Worm (Caenorhabditis elegans) whole organism, late embryonic: Measurements from ENCODE around the gene atp-2.
A peak's percentile ranks its signal among the peaks of the same experiment; 100 is the strongest.

Experiments
- C08G9.2 ChIP-seq: sonication (generic microtip); optimal IDR thresholded peaks from 2 replicates; lab custom pipeline; 2016; ENCODE audit warnings: mild to moderate bottlenecking, missing genetic modification characterization, moderate library complexity, missing compliant biosample characterization
- ama-1 ChIP-seq: fragments of 150-350 bp; optimal IDR thresholded peaks from 2 replicates; lab custom pipeline; 2014
- ceh-14 ChIP-seq: sonication (generic microtip); optimal IDR thresholded peaks from 2 replicates; lab custom pipeline; 2016; ENCODE audit warnings: missing genotype, missing genetic modification characterization, missing compliant biosample characterization
- ceh-18 ChIP-seq: sonication (generic microtip); optimal IDR thresholded peaks from 2 replicates; lab custom pipeline; 2016; ENCODE audit warnings: missing genetic modification characterization, missing compliant biosample characterization
- ceh-19 ChIP-seq: fragments of 200-800 bp; sonication (Bioruptor generic); optimal IDR thresholded peaks from 2 replicates; lab custom pipeline; 2018; ENCODE audit warnings: mild to moderate bottlenecking, missing genetic modification characterization, missing compliant biosample characterization
- ceh-2 ChIP-seq: sonication (generic microtip); optimal IDR thresholded peaks from 2 replicates; lab custom pipeline; 2016; ENCODE audit warnings: missing genotype, missing genetic modification characterization, missing compliant biosample characterization
- ceh-22 ChIP-seq: sonication (generic microtip); optimal IDR thresholded peaks from 2 replicates; lab custom pipeline; 2017; ENCODE audit warnings: missing biosample characterization, missing genetic modification characterization
- ceh-34 ChIP-seq: sonication (generic microtip); optimal IDR thresholded peaks from 2 replicates; lab custom pipeline; 2016; ENCODE audit warnings: mild to moderate bottlenecking, missing genetic modification characterization, missing compliant biosample characterization
- ceh-45 ChIP-seq: fragments of 200-800 bp; sonication (Bioruptor generic); IDR thresholded peaks from 2 replicates; pipeline ENCODE4 v1.3.6; 2022; ENCODE audit warnings: missing genetic modification reagents, missing genetic modification characterization, missing compliant biosample characterization
- ceh-48 ChIP-seq: sonication (generic microtip); optimal IDR thresholded peaks from 2 replicates; lab custom pipeline; 2016; ENCODE audit warnings: missing genetic modification characterization, inconsistent platforms, missing compliant biosample characterization
- ceh-6 ChIP-seq: fragments of 200-800 bp; sonication (Bioruptor generic); optimal IDR thresholded peaks from 2 replicates; lab custom pipeline; 2018; ENCODE audit warnings: mild to moderate bottlenecking, missing genetic modification characterization, missing compliant biosample characterization
- ceh-9 ChIP-seq: sonication (generic microtip); optimal IDR thresholded peaks from 2 replicates; lab custom pipeline; 2016; ENCODE audit warnings: mild to moderate bottlenecking, missing genetic modification characterization, inconsistent platforms, missing compliant biosample characterization
- che-1 ChIP-seq: sonication (generic microtip); optimal IDR thresholded peaks from 2 replicates; lab custom pipeline; 2016; ENCODE audit warnings: mild to moderate bottlenecking, missing genetic modification characterization, missing compliant biosample characterization
- dve-1 ChIP-seq: sonication (generic microtip); optimal IDR thresholded peaks from 2 replicates; lab custom pipeline; 2017; ENCODE audit warnings: antibody characterized with exemption, mild to moderate bottlenecking, missing genetic modification characterization, missing compliant biosample characterization
- elt-2 ChIP-seq: sonication (generic microtip); optimal IDR thresholded peaks from 2 replicates; lab custom pipeline; 2016; ENCODE audit warnings: missing genetic modification reagents, missing genetic modification characterization, missing compliant biosample characterization
- elt-4 ChIP-seq: sonication (generic microtip); optimal IDR thresholded peaks from 2 replicates; lab custom pipeline; 2016; ENCODE audit warnings: missing genetic modification characterization, missing compliant biosample characterization
- ets-4 ChIP-seq: sonication (generic microtip); optimal IDR thresholded peaks from 2 replicates; lab custom pipeline; 2016; ENCODE audit warnings: missing genetic modification characterization, missing compliant biosample characterization
- fkh-6 ChIP-seq: sonication (generic microtip); optimal IDR thresholded peaks from 2 replicates; lab custom pipeline; 2016; ENCODE audit warnings: missing genetic modification characterization, missing compliant biosample characterization
- hlh-30 ChIP-seq: sonication (generic microtip); optimal IDR thresholded peaks from 2 replicates; lab custom pipeline; 2017; ENCODE audit warnings: antibody characterized with exemption, missing genetic modification characterization, missing compliant biosample characterization; ENCODE audit not compliant: insufficient read depth
- hlh-8 ChIP-seq: sonication (generic microtip); optimal IDR thresholded peaks from 2 replicates; lab custom pipeline; 2016; ENCODE audit warnings: missing genotype, missing genetic modification characterization, missing compliant biosample characterization
- madf-2 ChIP-seq: sonication (generic microtip); optimal IDR thresholded peaks from 2 replicates; lab custom pipeline; 2017; ENCODE audit warnings: missing genetic modification characterization, missing compliant biosample characterization
- mec-3 ChIP-seq: sonication (generic microtip); optimal IDR thresholded peaks from 2 replicates; lab custom pipeline; 2016; ENCODE audit warnings: borderline replicate concordance, missing genetic modification characterization, missing compliant biosample characterization
- odd-2 ChIP-seq: sonication (generic microtip); optimal IDR thresholded peaks from 2 replicates; lab custom pipeline; 2017; ENCODE audit warnings: antibody characterized with exemption, mild to moderate bottlenecking, missing genetic modification characterization, missing compliant biosample characterization
- pag-3 ChIP-seq: sonication (generic microtip); optimal IDR thresholded peaks from 2 replicates; lab custom pipeline; 2016; ENCODE audit warnings: missing compliant biosample characterization, missing genetic modification characterization, borderline replicate concordance
- pat-9 ChIP-seq: fragments of 200-800 bp; sonication (Bioruptor generic); optimal IDR thresholded peaks from 2 replicates; lab custom pipeline; 2018; ENCODE audit warnings: mild to moderate bottlenecking, missing genetic modification characterization, moderate library complexity, missing compliant biosample characterization
- pha-2 ChIP-seq: sonication (generic microtip); optimal IDR thresholded peaks from 2 replicates; lab custom pipeline; 2017; ENCODE audit warnings: mild to moderate bottlenecking, missing genetic modification characterization, missing compliant biosample characterization
- pqm-1 ChIP-seq: sonication (generic microtip); optimal IDR thresholded peaks from 2 replicates; lab custom pipeline; 2016; ENCODE audit warnings: missing genetic modification characterization, missing compliant biosample characterization
- pros-1 ChIP-seq: fragments of 150-350 bp; optimal IDR thresholded peaks from 2 replicates; lab custom pipeline; 2014; ENCODE audit warnings: missing biosample characterization, missing genetic modification reagents, missing genetic modification characterization
- ref-2 ChIP-seq: sonication (generic microtip); optimal IDR thresholded peaks from 2 replicates; lab custom pipeline; 2016; ENCODE audit warnings: missing genetic modification characterization, missing compliant biosample characterization
- rnt-1 ChIP-seq: sonication (generic microtip); optimal IDR thresholded peaks from 2 replicates; lab custom pipeline; 2016; ENCODE audit warnings: missing genetic modification characterization, missing compliant biosample characterization
- sdc-2 ChIP-seq: sonication (generic microtip); optimal IDR thresholded peaks from 2 replicates; lab custom pipeline; 2016; ENCODE audit warnings: missing genotype, missing genetic modification characterization, missing compliant biosample characterization
- tbx-2 ChIP-seq: sonication (generic microtip); optimal IDR thresholded peaks from 2 replicates; lab custom pipeline; 2016; ENCODE audit warnings: missing genetic modification characterization, missing compliant biosample characterization
- unc-86 ChIP-seq: sonication (generic microtip); optimal IDR thresholded peaks from 2 replicates; lab custom pipeline; 2016; ENCODE audit warnings: missing genetic modification characterization, missing compliant biosample characterization
- zip-5 ChIP-seq: sonication (generic microtip); optimal IDR thresholded peaks from 2 replicates; lab custom pipeline; 2016; ENCODE audit warnings: missing genetic modification characterization, missing compliant biosample characterization

Gene atp-2

DNA sequence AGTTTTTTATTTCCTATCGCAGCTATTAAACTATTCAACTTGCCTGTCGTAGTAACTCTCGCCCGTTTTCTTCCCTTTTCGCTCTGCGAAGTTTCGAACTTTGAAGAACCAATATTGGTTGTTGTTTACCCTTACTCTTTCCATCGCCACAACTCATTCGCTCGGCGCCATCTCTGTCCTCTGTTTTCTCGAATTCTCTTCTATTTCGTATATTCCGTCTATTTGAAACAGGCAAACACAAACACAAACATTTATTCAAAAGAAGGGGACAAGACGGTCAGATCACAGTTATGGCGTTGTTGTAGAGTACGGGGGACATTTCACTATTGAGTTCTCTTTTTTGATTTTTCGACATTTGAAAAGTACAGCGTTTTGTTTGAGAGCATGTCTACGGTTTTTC lies 5.4 kb upstream of the atp-2 start:
- TF ChIP-seq rnt-1 (tag; lab: Kevin White, UChicago) (no peak), madf-2 (tag; lab: Kevin White, UChicago) (no peak), zip-5 (no peak)

DNA sequence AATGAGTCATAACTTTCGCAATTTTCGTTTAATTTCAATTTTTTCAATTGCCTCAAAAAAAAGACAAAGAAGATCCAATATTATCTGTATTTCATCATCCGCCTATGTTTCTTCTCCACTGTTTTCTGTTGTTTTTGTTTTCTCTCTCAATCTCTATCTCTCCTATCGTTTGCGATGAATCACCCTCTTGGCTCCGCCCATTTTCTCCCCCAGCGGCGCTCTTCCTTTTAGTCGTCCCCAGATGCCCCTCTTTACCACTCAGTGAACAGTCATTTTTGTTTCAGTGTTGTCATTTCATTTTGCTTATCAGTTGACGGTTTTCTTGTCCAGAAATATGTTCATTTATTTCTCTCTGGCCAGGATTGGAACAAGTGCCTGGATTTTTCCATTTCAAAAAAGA lies 3.3 kb upstream of the atp-2 start:
- no peak for TF ChIP-seq ceh-6 (GFP tag; lab: Kevin White, UChicago)
- no peak for TF ChIP-seq ceh-45 (GFP tag; lab: Robert Waterston, UW)
- no peak for TF ChIP-seq ceh-2 (tag; lab: Kevin White, UChicago)
- peak; percentile 12 for TF ChIP-seq ceh-18
- no peak for TF ChIP-seq ceh-14
- no peak for TF ChIP-seq pha-2

DNA sequence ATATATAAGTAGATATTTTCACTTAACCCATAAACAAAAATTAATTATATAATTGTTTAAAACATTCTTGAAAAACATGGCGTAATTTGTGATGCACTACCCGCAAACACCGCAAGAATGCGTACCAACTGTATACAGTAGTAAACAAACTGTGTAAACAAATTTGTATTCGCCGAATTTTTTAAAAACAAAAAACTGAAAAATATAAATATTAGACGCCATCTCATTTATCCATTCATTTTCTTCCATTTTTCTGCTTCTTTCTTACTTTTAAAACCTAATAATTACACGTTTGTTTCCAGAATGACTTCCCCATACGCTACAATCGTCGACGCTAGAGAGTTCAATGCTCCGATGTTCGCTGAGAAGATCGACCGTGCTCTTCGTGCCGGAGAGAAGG lies 2.9 kb upstream of the atp-2 start, which contains the start of gene nex-1:
nex-1 (plus strand) TSS at position 301 of the 400 bp plus-strand sequence.
- TF ChIP-seq unc-86 = no peak
- no peak for TF ChIP-seq ceh-9 (tag; lab: Kevin White, UChicago)
- TF ChIP-seq pag-3 (tag; lab: Kevin White, UChicago) = no peak
- no peak for TF ChIP-seq ceh-48 (tag; lab: Kevin White, UChicago)
- TF ChIP-seq ref-2 = no peak
- TF ChIP-seq ceh-22 = no peak
- no peak for TF ChIP-seq ceh-34 (tag; lab: Kevin White, UChicago)
- no peak for TF ChIP-seq fkh-6
- TF ChIP-seq hlh-30 (tag; lab: Kevin White, UChicago) = no peak
- no peak for TF ChIP-seq pros-1
- TF ChIP-seq sdc-2 (tag; lab: Kevin White, UChicago) = no peak
- no peak for TF ChIP-seq rnt-1 (tag; lab: Kevin White, UChicago)
- no peak for TF ChIP-seq madf-2 (tag; lab: Kevin White, UChicago)
- TF ChIP-seq tbx-2 (tag; lab: Kevin White, UChicago) = no peak
- TF ChIP-seq dve-1 (tag; lab: Kevin White, UChicago) = no peak
- TF ChIP-seq pqm-1 (tag; lab: Kevin White, UChicago) = no peak
- no peak for TF ChIP-seq odd-2 (tag; lab: Kevin White, UChicago)

ce11 chrIII:5228839-5229238 lies 622 bp downstream of the atp-2 start:
- TF ChIP-seq fkh-6 = no peak
- TF ChIP-seq ceh-19 (GFP tag; lab: Kevin White, UChicago) = no peak
- TF ChIP-seq C08G9.2 (tag; lab: Kevin White, UChicago) = no peak
- no peak for TF ChIP-seq dve-1 (tag; lab: Kevin White, UChicago)
- no peak for TF ChIP-seq ceh-34 (tag; lab: Kevin White, UChicago)
- no peak for TF ChIP-seq ceh-18
- TF ChIP-seq pat-9 = no peak
- TF ChIP-seq ama-1 (lab: Kevin White, UChicago) = no peak
- TF ChIP-seq elt-4 (tag; lab: Kevin White, UChicago) = no peak
- TF ChIP-seq mec-3 (tag; lab: Kevin White, UChicago) = no peak
- TF ChIP-seq elt-2 = no peak
- no peak for TF ChIP-seq ets-4 (tag; lab: Kevin White, UChicago)

- TF ChIP-seq ceh-9 (tag; lab: Kevin White, UChicago) (no peak), che-1 (tag; lab: Kevin White, UChicago) (no peak), hlh-8 (tag; lab: Kevin White, UChicago) (no peak)
Measured at ce11 chrIII:5229511-5230250, 1.5 kb downstream of the atp-2 start.
